Fruit fly (Drosophila melanogaster) whole organism, embryonic: Measurements from ENCODE around the gene CG43610.

Experiments used
- Abd-B ChIP-seq: fragments of 200-800 bp; sonication (Bioruptor generic); optimal IDR thresholded peaks from 2 replicates; lab custom pipeline; 2018; ENCODE audit warnings: missing biosample characterization, mild to moderate bottlenecking, missing genetic modification characterization, moderate library complexity
- Aef1 ChIP-seq: fragments of 200-800 bp; sonication (Bioruptor generic); IDR thresholded peaks from 3 replicates; pipeline ENCODE4 v1.3.6; 2022; ENCODE audit warnings: missing biosample characterization, missing genetic modification characterization
- Awh ChIP-seq: fragments of 200-800 bp; sonication (Bioruptor generic); IDR thresholded peaks from 2 replicates; pipeline ENCODE4, ENCODE4 v1.3.6; 2022; ENCODE audit warnings: missing biosample characterization, missing genetic modification characterization
- BtbVII ChIP-seq: fragments of 200-800 bp; sonication (Bioruptor generic); optimal IDR thresholded peaks from 3 replicates; lab custom pipeline; 2017; ENCODE audit warnings: missing biosample characterization, mild to moderate bottlenecking, missing genetic modification characterization
- CG11247 ChIP-seq: fragments of 200-800 bp; sonication (Bioruptor generic); IDR thresholded peaks from 2 replicates; pipeline ENCODE4 v1.3.6; 2022; ENCODE audit warnings: missing biosample characterization, missing genetic modification characterization
- CG11456 ChIP-seq: fragments of 200-800 bp; sonication (Bioruptor generic); IDR thresholded peaks from 3 replicates; pipeline ENCODE4 v1.3.6; 2022; ENCODE audit warnings: missing biosample characterization, missing genetic modification characterization
- CG11560 ChIP-seq: fragments of 200-800 bp; sonication (Bioruptor generic); IDR thresholded peaks from 3 replicates; pipeline ENCODE4 v1.3.6; 2022; ENCODE audit warnings: missing biosample characterization, missing genetic modification characterization
- CG13287 ChIP-seq: fragments of 200-800 bp; sonication (Bioruptor generic); IDR thresholded peaks from 2 replicates; pipeline ENCODE4 v1.3.6; 2022; ENCODE audit warnings: missing biosample characterization, missing genetic modification characterization; ENCODE audit not compliant: partially characterized antibody
- CG14710 ChIP-seq: fragments of 200-800 bp; sonication (Bioruptor generic); optimal IDR thresholded peaks from 3 replicates; lab custom pipeline; 2019; ENCODE audit warnings: missing biosample characterization, mild to moderate bottlenecking, missing genetic modification characterization, moderate library complexity
- CG15073 ChIP-seq: fragments of 200-800 bp; sonication (Bioruptor generic); optimal IDR thresholded peaks from 2 replicates; lab custom pipeline; 2016; ENCODE audit warnings: missing biosample characterization, missing genetic modification characterization
- CG15269 ChIP-seq: fragments of 200-800 bp; sonication (Bioruptor generic); optimal IDR thresholded peaks from 2 replicates; lab custom pipeline; 2018; ENCODE audit warnings: missing biosample characterization, mild to moderate bottlenecking, missing genetic modification characterization, moderate library complexity
- CG15514 ChIP-seq: fragments of 200-800 bp; sonication (Bioruptor generic); optimal IDR thresholded peaks from 3 replicates; lab custom pipeline; 2017; ENCODE audit warnings: missing biosample characterization, missing genetic modification characterization, mild to moderate bottlenecking, moderate library complexity, missing genetic modification reagents
- CG1792 ChIP-seq: fragments of 200-800 bp; sonication (Bioruptor generic); optimal IDR thresholded peaks from 2 replicates; lab custom pipeline; 2016; ENCODE audit warnings: missing biosample characterization, missing genetic modification characterization
- CG18476 ChIP-seq: fragments of 200-800 bp; sonication (Bioruptor generic); optimal IDR thresholded peaks from 2 replicates; lab custom pipeline; 2016; ENCODE audit warnings: missing biosample characterization, mild to moderate bottlenecking, missing genetic modification characterization
- CG2129 ChIP-seq: fragments of 200-800 bp; sonication (Bioruptor generic); IDR thresholded peaks from 2 replicates; pipeline ENCODE4 v1.3.6; 2022; ENCODE audit warnings: missing biosample characterization, missing genetic modification characterization; ENCODE audit not compliant: partially characterized antibody
- CG2678 ChIP-seq: fragments of 200-800 bp; sonication (Bioruptor generic); optimal IDR thresholded peaks from 3 replicates; lab custom pipeline; 2019; ENCODE audit warnings: missing biosample characterization, mild to moderate bottlenecking, missing genetic modification characterization, moderate library complexity
- CG2875 ChIP-seq: fragments of 200-800 bp; sonication (Bioruptor generic); optimal IDR thresholded peaks from 2 replicates; lab custom pipeline; 2017; ENCODE audit warnings: missing biosample characterization, mild to moderate bottlenecking, missing genetic modification characterization, missing genetic modification reagents
- CG31224 ChIP-seq: fragments of 200-800 bp; sonication (Bioruptor generic); IDR thresholded peaks from 2 replicates; pipeline ENCODE4 v1.3.6; 2022; ENCODE audit warnings: missing biosample characterization, missing genetic modification characterization
- CG3838 ChIP-seq: fragments of 200-800 bp; sonication (Bioruptor generic); optimal IDR thresholded peaks from 3 replicates; lab custom pipeline; 2016; ENCODE audit warnings: missing biosample characterization, missing genetic modification characterization
- CG5180 ChIP-seq: fragments of 200-800 bp; sonication (Bioruptor generic); optimal IDR thresholded peaks from 3 replicates; lab custom pipeline; 2017; ENCODE audit warnings: missing biosample characterization, missing genetic modification characterization, mild to moderate bottlenecking, moderate library complexity, missing genetic modification reagents
- CG6272 ChIP-seq: fragments of 200-800 bp; sonication (Bioruptor generic); IDR thresholded peaks from 2 replicates; pipeline ENCODE4 v1.3.6; 2022; ENCODE audit warnings: missing biosample characterization, missing genetic modification characterization
- CG7556 ChIP-seq: fragments of 200-800 bp; sonication (Bioruptor generic); optimal IDR thresholded peaks from 2 replicates; lab custom pipeline; 2017; ENCODE audit warnings: missing biosample characterization, mild to moderate bottlenecking, missing genetic modification characterization
- CG7928 ChIP-seq: fragments of 200-800 bp; sonication (Bioruptor generic); optimal IDR thresholded peaks from 2 replicates; lab custom pipeline; 2017; ENCODE audit warnings: missing biosample characterization, mild to moderate bottlenecking, missing genetic modification characterization
- CoRest ChIP-seq: fragments of 200-800 bp; sonication (Bioruptor generic); optimal IDR thresholded peaks from 3 replicates; lab custom pipeline; 2018; ENCODE audit warnings: missing biosample characterization, mild to moderate bottlenecking, missing genetic modification characterization, moderate library complexity
- D19A ChIP-seq: fragments of 200-800 bp; optimal IDR thresholded peaks from 3 replicates; lab custom pipeline; 2019; ENCODE audit warnings: missing biosample characterization, mild to moderate bottlenecking, missing genetic modification characterization, moderate library complexity
- Dfd ChIP-seq, 2 experiments: fragments of >200 bp; optimal IDR thresholded peaks; 2 replicates each; lab custom pipeline; 2017; ENCODE audit warnings: missing biosample characterization in 2 of 2, missing genetic modification characterization in 2 of 2
- Fer2 ChIP-seq: fragments of 200-800 bp; sonication (Bioruptor generic); optimal IDR thresholded peaks from 2 replicates; lab custom pipeline; 2018; ENCODE audit warnings: missing biosample characterization, mild to moderate bottlenecking, missing genetic modification characterization, moderate library complexity
- Hmx ChIP-seq: fragments of 200-800 bp; sonication (Bioruptor generic); optimal IDR thresholded peaks from 2 replicates; lab custom pipeline; 2016; ENCODE audit warnings: missing biosample characterization, missing genetic modification characterization
- Jarid2 ChIP-seq: fragments of 200-800 bp; sonication (Bioruptor generic); optimal IDR thresholded peaks from 3 replicates; lab custom pipeline; 2017; ENCODE audit warnings: mild to moderate bottlenecking, missing biosample characterization, missing genetic modification reagents, missing genetic modification characterization
- Mad ChIP-seq: fragments of 200-800 bp; sonication (Bioruptor generic); optimal IDR thresholded peaks from 2 replicates; lab custom pipeline; 2016; ENCODE audit warnings: missing biosample characterization, missing genetic modification characterization
- Max ChIP-seq: fragments of 200-800 bp; sonication (Bioruptor generic); optimal IDR thresholded peaks from 2 replicates; lab custom pipeline; 2016; ENCODE audit warnings: missing biosample characterization, mild to moderate bottlenecking, missing genetic modification characterization
- Nf-YB ChIP-seq: fragments of 200-800 bp; sonication (Bioruptor generic); optimal IDR thresholded peaks from 3 replicates; lab custom pipeline; 2019; ENCODE audit warnings: missing biosample characterization, mild to moderate bottlenecking, missing genetic modification characterization, moderate library complexity
- ac ChIP-seq: fragments of 200-800 bp; sonication (Bioruptor generic); optimal IDR thresholded peaks from 3 replicates; lab custom pipeline; 2017; ENCODE audit warnings: missing biosample characterization, mild to moderate bottlenecking, missing genetic modification characterization
- bsh ChIP-seq, 2 experiments: fragments of 200-800 bp; sonication (Bioruptor generic); optimal IDR thresholded peaks; 2 replicates each; lab custom pipeline; 2017 to 2018; ENCODE audit warnings: mild to moderate bottlenecking in 2 of 2, missing biosample characterization in 2 of 2, missing genetic modification characterization in 2 of 2, moderate library complexity in 1 of 2
- chn ChIP-seq: fragments of 200-800 bp; sonication (Bioruptor generic); optimal IDR thresholded peaks from 2 replicates; lab custom pipeline; 2016; ENCODE audit warnings: missing biosample characterization, missing genetic modification characterization
- cwo ChIP-seq: fragments of 200-800 bp; sonication (Bioruptor generic); optimal IDR thresholded peaks from 3 replicates; lab custom pipeline; 2017; ENCODE audit warnings: missing biosample characterization, missing genetic modification characterization, mild to moderate bottlenecking, moderate library complexity, missing genetic modification reagents
- fd64A ChIP-seq: fragments of 200-800 bp; sonication (Bioruptor generic); optimal IDR thresholded peaks from 3 replicates; lab custom pipeline; 2018; ENCODE audit warnings: missing biosample characterization, mild to moderate bottlenecking, missing genetic modification characterization
- gce ChIP-seq: fragments of 200-800 bp; sonication (Bioruptor generic); IDR thresholded peaks from 3 replicates; pipeline ENCODE4 v1.3.6; 2022; ENCODE audit warnings: missing biosample characterization, missing genetic modification characterization
- gro ChIP-seq: fragments of 200-800 bp; sonication (Bioruptor generic); optimal IDR thresholded peaks from 2 replicates; lab custom pipeline; 2016; ENCODE audit warnings: missing biosample characterization, missing genetic modification characterization
- gt ChIP-seq: fragments of 200-800 bp; sonication (Bioruptor generic); IDR thresholded peaks from 2 replicates; pipeline ENCODE4 v1.3.6; 2022; ENCODE audit warnings: missing biosample characterization, missing genetic modification characterization
- her ChIP-seq: fragments of 200-800 bp; sonication (Bioruptor generic); optimal IDR thresholded peaks from 2 replicates; lab custom pipeline; 2016; ENCODE audit warnings: missing biosample characterization, missing genetic modification characterization
- lab ChIP-seq: fragments of 200-800 bp; sonication (Bioruptor generic); optimal IDR thresholded peaks from 3 replicates; lab custom pipeline; 2017; ENCODE audit warnings: missing biosample characterization, missing genetic modification characterization, mild to moderate bottlenecking, moderate library complexity, missing genetic modification reagents
- mirr ChIP-seq: fragments of 200-800 bp; sonication (Bioruptor generic); optimal IDR thresholded peaks from 3 replicates; lab custom pipeline; 2018; ENCODE audit warnings: missing biosample characterization, mild to moderate bottlenecking, missing genetic modification characterization
- oc ChIP-seq: fragments of 200-800 bp; sonication (Bioruptor generic); optimal IDR thresholded peaks from 2 replicates; lab custom pipeline; 2018; ENCODE audit warnings: missing biosample characterization, mild to moderate bottlenecking, missing genetic modification characterization, moderate library complexity
- onecut ChIP-seq: fragments of 200-800 bp; sonication (Bioruptor generic); IDR thresholded peaks from 2 replicates; pipeline ENCODE4 v1.3.6; 2022; ENCODE audit warnings: missing biosample characterization, missing genetic modification characterization
- ro ChIP-seq: fragments of 200-800 bp; sonication (Bioruptor generic); IDR thresholded peaks from 2 replicates; pipeline ENCODE4 v1.3.6; 2022; ENCODE audit warnings: missing biosample characterization, missing genetic modification characterization
- sd ChIP-seq: fragments of 200-800 bp; sonication (Bioruptor generic); optimal IDR thresholded peaks from 3 replicates; lab custom pipeline; 2018; ENCODE audit warnings: missing biosample characterization, mild to moderate bottlenecking, missing genetic modification characterization, moderate library complexity
- sens ChIP-seq: fragments of 200-800 bp; sonication (Bioruptor generic); peaks from one replicate; lab custom pipeline; 2016; ENCODE audit warnings: missing biosample characterization, missing genetic modification characterization
- tin ChIP-seq: fragments of 200-800 bp; sonication (Bioruptor generic); optimal IDR thresholded peaks from 3 replicates; lab custom pipeline; 2016; ENCODE audit warnings: missing biosample characterization, missing genetic modification characterization
- twi ChIP-seq: fragments of 200-800 bp; optimal IDR thresholded peaks from 2 replicates; lab custom pipeline; 2019; ENCODE audit warnings: missing biosample characterization, mild to moderate bottlenecking, missing genetic modification characterization, moderate library complexity

The CG43610 gene

DNA sequence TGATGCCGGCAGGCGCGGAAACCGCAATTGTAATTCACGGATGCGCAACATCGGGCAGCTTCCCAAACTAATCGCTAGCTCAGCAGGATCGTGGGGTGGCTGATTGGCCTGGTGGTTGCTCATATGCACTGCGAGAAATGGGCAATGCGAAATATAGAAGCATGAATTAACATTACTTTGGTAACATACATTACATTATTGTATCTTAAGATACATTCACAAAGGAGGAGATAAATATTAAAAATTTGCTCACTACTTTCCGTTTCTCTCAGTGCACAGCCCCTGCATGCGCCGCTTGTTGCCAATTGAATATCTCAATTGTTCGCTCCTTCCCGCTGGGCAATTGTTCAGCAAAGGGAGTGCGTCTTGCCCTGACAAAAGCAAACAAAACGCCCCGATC, 42.4 kb downstream of the CG43610 start (continued):
- TF ChIP-seq CG15073 (GFP tag; lab: Kevin White, UChicago) (no peak), CG14710 (tag; lab: Kevin White, UChicago) (peak; percentile 85), D19A (peak; percentile 78), Aef1 (GFP tag; lab: Robert Waterston, UW) (peak; percentile 51; the same call in 1 of the 3 replicates), BtbVII (GFP tag; lab: Kevin White, UChicago) (no peak), gro (GFP tag; lab: Kevin White, UChicago) (no peak), CG13287 (GFP tag; lab: Robert Waterston, UW) (no peak), sd (tag; lab: Kevin White, UChicago) (no peak), bsh (GFP tag; optimal IDR thresholded peaks at IDR 0.05; lab: Kevin White, UChicago) (peak in 1 of 2 experiments; percentile 92), CG2129 (GFP tag; lab: Robert Waterston, UW) (no peak), twi (tag; lab: Kevin White, UChicago) (peak; percentile 70), fd64A (GFP tag; lab: Kevin White, UChicago) (peak; percentile 42), CG7928 (no peak), ac (GFP tag; lab: Kevin White, UChicago) (peak; percentile 75), CG1792 (GFP tag; lab: Kevin White, UChicago) (peak; percentile 35), CG5180 (GFP tag; lab: Kevin White, UChicago) (peak; percentile 55), CG11247 (GFP tag; lab: Robert Waterston, UW) (peak; percentile 24; the same call in 1 of the 2 replicates), gt (peak; percentile 49; the same call in 1 of the 2 replicates), Abd-B (GFP tag; lab: Kevin White, UChicago) (peak; percentile 57), Fer2 (tag; lab: Kevin White, UChicago) (no peak), CG15514 (GFP tag; lab: Kevin White, UChicago) (no peak), chn (GFP tag; lab: Kevin White, UChicago) (peak; percentile 80), tin (GFP tag; lab: Kevin White, UChicago) (peak; percentile 73), ro (GFP tag; lab: Robert Waterston, UW) (peak; percentile 59; the same call in 1 of the 2 replicates), onecut (GFP tag; lab: Robert Waterston, UW) (peak; percentile 81), gce (GFP tag; lab: Robert Waterston, UW) (peak; percentile 75; the same call in 2 of the 3 replicates), her (GFP tag; lab: Kevin White, UChicago) (peak; percentile 47), CG11456 (peak; percentile 62; the same call in 1 of the 3 replicates), Dfd (GFP tag; optimal IDR thresholded peaks at IDR 0.05; lab: Kevin White, UChicago) (no peak), Jarid2 (GFP tag; lab: Kevin White, UChicago) (peak; percentile 44), CG2875 (GFP tag; lab: Kevin White, UChicago) (peak; percentile 66), sens (peak; percentile 98), Hmx (no peak), CG31224 (peak; percentile 39; the same call in 1 of the 2 replicates), CoRest (peak; percentile 80), mirr (GFP tag; lab: Kevin White, UChicago) (no peak), CG15269 (no peak), Nf-YB (peak; percentile 65), lab (peak; percentile 43), CG6272 (GFP tag; lab: Robert Waterston, UW) (peak; percentile 68), CG7556 (GFP tag; lab: Kevin White, UChicago) (peak; percentile 76), CG3838 (peak; percentile 37), Awh (GFP tag; lab: Robert Waterston, UW) (peak; percentile 83), Max (GFP tag; lab: Kevin White, UChicago) (peak; percentile 48), CG18476 (GFP tag; lab: Kevin White, UChicago) (peak; percentile 65), oc (tag; lab: Kevin White, UChicago) (peak; percentile 80), cwo (GFP tag; lab: Kevin White, UChicago) (no peak), Mad (GFP tag; lab: Kevin White, UChicago) (peak; percentile 35), CG11560 (tag; lab: Robert Waterston, UW) (0 out of 3 replicates have a peak, but pooled peaks have one; percentile 9), CG2678 (tag; lab: Kevin White, UChicago) (no peak)
